Fruit fly (Drosophila melanogaster): ENCODE measurements around the gene CG42553.

The CG42553 gene

DNA sequence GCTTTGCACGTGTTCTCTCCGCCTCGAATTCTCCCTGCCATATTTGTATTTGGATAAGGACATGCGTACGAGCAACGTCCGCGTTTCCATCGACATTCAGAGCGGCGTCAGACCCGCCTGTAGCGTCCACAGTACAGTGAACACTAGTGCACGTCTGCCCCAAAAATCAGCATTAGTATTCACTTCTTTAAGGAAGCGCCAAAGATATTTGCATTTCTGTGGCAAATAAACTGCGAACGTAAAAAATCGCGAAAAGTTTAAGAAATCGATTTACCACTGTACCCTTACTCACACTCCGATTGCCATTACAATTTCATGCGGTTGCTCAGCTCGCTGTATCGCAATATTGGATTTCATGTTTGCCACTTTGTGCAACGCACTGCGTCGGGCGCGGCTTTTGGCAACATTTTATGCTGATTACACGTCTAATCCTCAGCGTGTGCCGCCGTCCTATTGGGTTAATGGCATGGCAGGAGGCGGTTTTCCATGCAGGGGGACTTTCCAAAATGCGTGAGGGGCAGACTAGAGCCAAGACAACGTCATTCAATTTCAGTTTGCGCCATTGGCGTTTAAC lies 31.1 kb upstream of the CG42553 start:
- TF ChIP-seq Abd-B (GFP tag; optimal IDR thresholded peaks at IDR 0.05): no peak
- TF ChIP-seq Sp1 (GFP tag; optimal IDR thresholded peaks at IDR 0.05): peak; percentile 94
- TF ChIP-seq HLH106 (tag; optimal IDR thresholded peaks at IDR 0.05): peak; percentile 96
- TF ChIP-seq jim (GFP tag; optimal IDR thresholded peaks at IDR 0.05): peak; percentile 71
- peak; percentile 97 for TF ChIP-seq tai (GFP tag; optimal IDR thresholded peaks at IDR 0.05)
- peak; percentile 73 for TF ChIP-seq CrebA (GFP tag; optimal IDR thresholded peaks at IDR 0.05; ENCODE audit: borderline replicate concordance)
- TF ChIP-seq CG32264 (GFP tag; optimal IDR thresholded peaks at IDR 0.05): peak; percentile 94
- peak; percentile 94 for TF ChIP-seq CG9705 (GFP tag; optimal IDR thresholded peaks at IDR 0.05)
- TF ChIP-seq Hr83 (GFP tag; optimal IDR thresholded peaks at IDR 0.05; ENCODE audit: poor library complexity, severe bottlenecking): peak; percentile 90
- no peak for TF ChIP-seq Dif (GFP tag; optimal IDR thresholded peaks at IDR 0.05; ENCODE audit: partially characterized antibody)
- TF ChIP-seq Rel (GFP tag; optimal IDR thresholded peaks at IDR 0.05): peak; percentile 68
- peak; percentile 84 for TF ChIP-seq Rel (tag; optimal IDR thresholded peaks at IDR 0.05)
- no peak for TF ChIP-seq Myc (optimal IDR thresholded peaks at IDR 0.05)
- peak; percentile 96 for TF ChIP-seq OdsH (GFP tag; optimal IDR thresholded peaks at IDR 0.05)
- peak; percentile 91 for TF ChIP-seq woc (GFP tag; optimal IDR thresholded peaks at IDR 0.05)
- TF ChIP-seq Vsx2 (GFP tag; optimal IDR thresholded peaks at IDR 0.05; ENCODE audit: partially characterized antibody): no peak
- peak; percentile 97 for TF ChIP-seq h (GFP tag; optimal IDR thresholded peaks at IDR 0.05)
- TF ChIP-seq sage (GFP tag; optimal IDR thresholded peaks at IDR 0.05): peak; percentile 94
- TF ChIP-seq lola (GFP tag; optimal IDR thresholded peaks at IDR 0.05): no peak
- TF ChIP-seq dsf (GFP tag; optimal IDR thresholded peaks at IDR 0.05; ENCODE audit: borderline replicate concordance): peak; percentile 87
- TF ChIP-seq Jra (GFP tag; optimal IDR thresholded peaks at IDR 0.05): peak; percentile 95
- TF ChIP-seq GATAd (GFP tag; optimal IDR thresholded peaks at IDR 0.05): peak; percentile 78
- TF ChIP-seq rgr (GFP tag; optimal IDR thresholded peaks at IDR 0.05): peak; percentile 97
- peak; percentile 92 for TF ChIP-seq brk (GFP tag; optimal IDR thresholded peaks at IDR 0.05)
- TF ChIP-seq fru (GFP tag; optimal IDR thresholded peaks at IDR 0.05): peak; percentile 95
- TF ChIP-seq dmrt93B (GFP tag; optimal IDR thresholded peaks at IDR 0.05): peak; percentile 93
- TF ChIP-seq Hr78 (GFP tag; optimal IDR thresholded peaks at IDR 0.05): no peak
- TF ChIP-seq foxo (GFP tag; optimal IDR thresholded peaks at IDR 0.05): peak; percentile 76 to 98
- TF ChIP-seq N (GFP tag; optimal IDR thresholded peaks at IDR 0.05): no peak
- TF ChIP-seq Mio (GFP tag; optimal IDR thresholded peaks at IDR 0.05): peak; percentile 88
- no peak for TF ChIP-seq dl (GFP tag; optimal IDR thresholded peaks at IDR 0.05; ENCODE audit: insufficient read depth in 1 of 2, partially characterized antibody in 2 of 2)
- peak; percentile 98 for TF ChIP-seq Hnf4 (GFP tag; optimal IDR thresholded peaks at IDR 0.05)
- no peak for TF ChIP-seq usp (GFP tag; optimal IDR thresholded peaks at IDR 0.05)
- peak; percentile 92 for TF ChIP-seq psq (GFP tag; optimal IDR thresholded peaks at IDR 0.05)
- peak; percentile 97 for TF ChIP-seq ey (GFP tag; optimal IDR thresholded peaks at IDR 0.05)
- TF ChIP-seq Dfd (GFP tag; optimal IDR thresholded peaks at IDR 0.05): no peak
- TF ChIP-seq sv (GFP tag; optimal IDR thresholded peaks at IDR 0.05): peak; percentile 75
- peak; percentile 98 for TF ChIP-seq br (GFP tag; optimal IDR thresholded peaks at IDR 0.05)
- no peak for TF ChIP-seq pan (optimal IDR thresholded peaks at IDR 0.05)

DNA sequence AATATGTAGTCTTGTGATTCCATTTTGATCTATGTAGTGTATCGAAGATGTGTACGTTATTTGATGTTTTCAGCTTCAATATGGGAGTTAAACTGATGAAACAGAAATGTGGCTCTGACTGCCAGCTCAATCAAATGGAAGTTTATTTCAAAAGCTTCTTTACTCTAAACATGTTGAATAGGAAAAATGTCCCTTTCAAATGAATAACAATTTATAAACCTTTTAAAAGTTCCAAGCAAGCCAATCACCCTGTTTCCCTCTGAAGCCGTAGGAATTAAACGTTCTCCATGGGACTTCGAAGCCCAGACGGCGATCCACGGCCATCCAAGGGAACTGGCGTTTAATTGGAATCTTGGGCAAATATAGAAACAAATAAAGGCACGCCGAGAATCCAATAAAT lies 29.9 kb upstream of the CG42553 start, which contains the start of gene CG13898:
TSS of gene CG13898 (minus strand) at position 101 of the 400 bp plus-strand sequence.
- TF ChIP-seq dsf (GFP tag; optimal IDR thresholded peaks at IDR 0.05; ENCODE audit: borderline replicate concordance) (no peak), GATAd (GFP tag; optimal IDR thresholded peaks at IDR 0.05) (no peak), N (GFP tag; optimal IDR thresholded peaks at IDR 0.05) (no peak), woc (GFP tag; optimal IDR thresholded peaks at IDR 0.05) (no peak), Jra (GFP tag; optimal IDR thresholded peaks at IDR 0.05) (no peak), dl (GFP tag; optimal IDR thresholded peaks at IDR 0.05; ENCODE audit: insufficient read depth in 1 of 2, partially characterized antibody in 2 of 2) (no peak), pan (optimal IDR thresholded peaks at IDR 0.05) (no peak)

Data from whole organism, wandering third instar larva.